Worm (Caenorhabditis elegans) whole organism, young adult: ENCODE measurements around the gene srt-27.

Experiments used
- B0019.2 ChIP-seq: fragments of 200-800 bp; sonication (Bioruptor generic); conservative IDR thresholded peaks from 2 replicates; pipeline ENCODE4 v1.3.6; 2022; ENCODE audit warnings: missing genetic modification reagents, missing genetic modification characterization, missing compliant biosample characterization
- B0261.1 ChIP-seq: sonication (generic microtip); optimal IDR thresholded peaks from 2 replicates; lab custom pipeline; 2016; ENCODE audit warnings: mild to moderate bottlenecking, missing genetic modification characterization, moderate library complexity, missing compliant biosample characterization
- C06A6.2 ChIP-seq: fragments of 200-800 bp; sonication (Bioruptor generic); conservative IDR thresholded peaks from 2 replicates; pipeline ENCODE4 v1.3.6; 2022; ENCODE audit warnings: missing genetic modification characterization, missing compliant biosample characterization
- D2030.7 ChIP-seq: fragments of 200-800 bp; sonication (Bioruptor generic); IDR thresholded peaks from 2 replicates; pipeline ENCODE4 v1.3.6; 2022; ENCODE audit warnings: missing genetic modification reagents, missing genetic modification characterization, missing compliant biosample characterization
- F23B12.7 ChIP-seq: sonication (generic microtip); optimal IDR thresholded peaks from 2 replicates; lab custom pipeline; 2017; ENCODE audit warnings: missing genetic modification characterization, mild to moderate bottlenecking, missing compliant biosample characterization, antibody characterized with exemption, moderate library complexity; ENCODE audit not compliant: insufficient read depth
- F33H1.4 ChIP-seq: fragments of 200-800 bp; sonication (Bioruptor generic); IDR thresholded peaks from 2 replicates; pipeline ENCODE4 v1.3.6; 2022; ENCODE audit warnings: missing genetic modification reagents, missing genetic modification characterization, missing compliant biosample characterization
- F39B2.1 ChIP-seq: fragments of 200-800 bp; sonication (Bioruptor generic); IDR thresholded peaks from 2 replicates; pipeline ENCODE4 v1.3.6; 2022; ENCODE audit warnings: missing genetic modification reagents, missing genetic modification characterization, missing compliant biosample characterization
- F57A8.1 ChIP-seq: fragments of 200-800 bp; sonication (Bioruptor generic); optimal IDR thresholded peaks from 2 replicates; lab custom pipeline; 2018; ENCODE audit warnings: mild to moderate bottlenecking, missing genetic modification characterization, moderate library complexity, missing compliant biosample characterization
- F57C9.4 ChIP-seq: sonication (generic microtip); optimal IDR thresholded peaks from 2 replicates; lab custom pipeline; 2017; ENCODE audit warnings: mild to moderate bottlenecking, missing genetic modification characterization, missing compliant biosample characterization
- T07F8.4 ChIP-seq: sonication (generic microtip); optimal IDR thresholded peaks from 2 replicates; lab custom pipeline; 2016; ENCODE audit warnings: mild to moderate bottlenecking, missing genetic modification characterization, moderate library complexity, missing compliant biosample characterization
- T26A5.8 ChIP-seq: sonication (generic microtip); optimal IDR thresholded peaks from 2 replicates; lab custom pipeline; 2016; ENCODE audit warnings: missing genetic modification characterization, missing compliant biosample characterization
- Y53F4B.3 ChIP-seq: fragments of 200-800 bp; sonication (Bioruptor generic); IDR thresholded peaks from 2 replicates; pipeline ENCODE4 v1.3.6; 2022; ENCODE audit warnings: missing genetic modification reagents, missing genetic modification characterization, missing compliant biosample characterization
- Y56A3A.18 ChIP-seq: fragments of 200-800 bp; sonication (Bioruptor generic); IDR thresholded peaks from 2 replicates; pipeline ENCODE4 v1.3.6; 2022; ENCODE audit warnings: missing genetic modification reagents, missing genetic modification characterization, missing compliant biosample characterization
- aptf-2 ChIP-seq: fragments of 200-800 bp; sonication (Bioruptor generic); conservative IDR thresholded peaks from 2 replicates; pipeline ENCODE4 v1.3.6; 2022; ENCODE audit warnings: missing genetic modification reagents, missing genetic modification characterization, missing compliant biosample characterization
- aptf-3 ChIP-seq: fragments of 200-800 bp; sonication (Bioruptor generic); IDR thresholded peaks from 2 replicates; pipeline ENCODE4 v1.3.6; 2022; ENCODE audit warnings: missing genetic modification characterization, missing compliant biosample characterization
- athp-1 ChIP-seq: sonication (generic microtip); optimal IDR thresholded peaks from 2 replicates; lab custom pipeline; 2017; ENCODE audit warnings: mild to moderate bottlenecking, missing genetic modification characterization, missing compliant biosample characterization
- attf-6 ChIP-seq: fragments of 200-800 bp; sonication (Bioruptor generic); IDR thresholded peaks from 2 replicates; pipeline ENCODE4 v1.3.6; 2022; ENCODE audit warnings: missing genetic modification reagents, missing genetic modification characterization, missing compliant biosample characterization
- bed-2 ChIP-seq: fragments of 200-800 bp; sonication (Bioruptor generic); IDR thresholded peaks from 2 replicates; pipeline ENCODE4 v1.3.6; 2022; ENCODE audit warnings: missing genetic modification reagents, missing genetic modification characterization, missing compliant biosample characterization
- ccch-3 ChIP-seq: fragments of 200-800 bp; sonication (Bioruptor generic); optimal IDR thresholded peaks from 2 replicates; lab custom pipeline; 2018; ENCODE audit warnings: mild to moderate bottlenecking, missing genetic modification characterization, missing compliant biosample characterization
- ceh-79 ChIP-seq: sonication (generic microtip); optimal IDR thresholded peaks from 2 replicates; lab custom pipeline; 2017; ENCODE audit warnings: mild to moderate bottlenecking, missing genetic modification characterization, missing compliant biosample characterization
- dpff-1 ChIP-seq: sonication (generic microtip); optimal IDR thresholded peaks from 2 replicates; lab custom pipeline; 2017; ENCODE audit warnings: mild to moderate bottlenecking, missing genetic modification characterization, missing compliant biosample characterization
- egl-18 ChIP-seq: fragments of 200-800 bp; sonication (Bioruptor generic); IDR thresholded peaks from 2 replicates; pipeline ENCODE4 v1.3.6; 2022; ENCODE audit warnings: missing genetic modification reagents, missing genetic modification characterization, missing compliant biosample characterization
- ekl-4 ChIP-seq: fragments of 200-800 bp; sonication (Bioruptor generic); IDR thresholded peaks from 2 replicates; pipeline ENCODE4 v1.3.6; 2022; ENCODE audit warnings: missing genetic modification reagents, missing genetic modification characterization, missing compliant biosample characterization
- hlh-12 ChIP-seq: sonication (generic microtip); optimal IDR thresholded peaks from 2 replicates; lab custom pipeline; 2016; ENCODE audit warnings: missing genetic modification characterization, missing compliant biosample characterization
- hrde-1 ChIP-seq: sonication (generic microtip); optimal IDR thresholded peaks from 2 replicates; lab custom pipeline; 2016; ENCODE audit warnings: missing genetic modification characterization, mild to moderate bottlenecking, missing compliant biosample characterization, moderate library complexity, missing genotype, missing genetic modification reagents, borderline replicate concordance
- lin-40 ChIP-seq: sonication (generic microtip); optimal IDR thresholded peaks from 2 replicates; lab custom pipeline; 2016; ENCODE audit warnings: missing genetic modification characterization, mild to moderate bottlenecking, missing compliant biosample characterization, missing genotype, missing genetic modification reagents
- lir-1 ChIP-seq: fragments of 200-800 bp; sonication (Bioruptor generic); conservative IDR thresholded peaks from 2 replicates; pipeline ENCODE4 v1.3.6; 2022; ENCODE audit warnings: missing genetic modification reagents, missing genetic modification characterization, missing compliant biosample characterization
- lsy-27 ChIP-seq: sonication (generic microtip); optimal IDR thresholded peaks from 2 replicates; lab custom pipeline; 2017; ENCODE audit warnings: missing genetic modification characterization, mild to moderate bottlenecking, missing compliant biosample characterization, antibody characterized with exemption, missing genotype, borderline replicate concordance; ENCODE audit not compliant: insufficient read depth
- madf-8 ChIP-seq: fragments of 200-800 bp; sonication (Bioruptor generic); conservative IDR thresholded peaks from 2 replicates; pipeline ENCODE4 v1.3.6; 2022; ENCODE audit warnings: missing genetic modification reagents, missing genetic modification characterization, missing compliant biosample characterization
- mes-4 ChIP-seq: sonication (generic microtip); optimal IDR thresholded peaks from 2 replicates; lab custom pipeline; 2016; ENCODE audit warnings: missing genotype, missing genetic modification characterization, missing compliant biosample characterization
- nfya-1 ChIP-seq: sonication (generic microtip); optimal IDR thresholded peaks from 2 replicates; lab custom pipeline; 2017; ENCODE audit warnings: antibody characterized with exemption, missing compliant biosample characterization, missing genetic modification characterization, borderline replicate concordance; ENCODE audit not compliant: insufficient read depth
- nhr-120 ChIP-seq: fragments of 200-800 bp; sonication (Bioruptor generic); IDR thresholded peaks from 2 replicates; pipeline ENCODE4 v1.3.6; 2022; ENCODE audit warnings: missing genetic modification characterization, missing compliant biosample characterization
- nhr-90 ChIP-seq: sonication (generic microtip); optimal IDR thresholded peaks from 2 replicates; lab custom pipeline; 2016; ENCODE audit warnings: missing genotype, mild to moderate bottlenecking, missing genetic modification characterization, missing compliant biosample characterization
- tbx-9 ChIP-seq: sonication (generic microtip); optimal IDR thresholded peaks from 2 replicates; lab custom pipeline; 2016; ENCODE audit warnings: borderline replicate concordance, missing genetic modification characterization, inconsistent platforms, missing compliant biosample characterization
- xnd-1 ChIP-seq: sonication (generic microtip); optimal IDR thresholded peaks from 2 replicates; lab custom pipeline; 2016; ENCODE audit warnings: missing genotype, missing genetic modification reagents, missing genetic modification characterization, missing compliant biosample characterization
- zim-3 ChIP-seq: sonication (generic microtip); optimal IDR thresholded peaks from 2 replicates; lab custom pipeline; 2017; ENCODE audit warnings: mild to moderate bottlenecking, missing genetic modification characterization, moderate library complexity, missing compliant biosample characterization
- ztf-18 ChIP-seq: sonication (generic microtip); optimal IDR thresholded peaks from 2 replicates; lab custom pipeline; 2016; ENCODE audit warnings: missing genotype, mild to moderate bottlenecking, missing genetic modification characterization, missing compliant biosample characterization
- ztf-25 ChIP-seq: fragments of 200-800 bp; sonication (Bioruptor generic); IDR thresholded peaks from 2 replicates; pipeline ENCODE4 v1.3.6; 2022; ENCODE audit warnings: missing genetic modification reagents, missing genetic modification characterization, missing compliant biosample characterization
- ztf-26 ChIP-seq: sonication (generic microtip); optimal IDR thresholded peaks from 2 replicates; lab custom pipeline; 2017; ENCODE audit warnings: missing genetic modification characterization, missing compliant biosample characterization
- ztf-28 ChIP-seq: fragments of 200-800 bp; sonication (Bioruptor generic); IDR thresholded peaks from 2 replicates; pipeline ENCODE4 v1.3.6; 2022; ENCODE audit warnings: missing genetic modification reagents, missing genetic modification characterization, missing compliant biosample characterization

Gene srt-27

DNA sequence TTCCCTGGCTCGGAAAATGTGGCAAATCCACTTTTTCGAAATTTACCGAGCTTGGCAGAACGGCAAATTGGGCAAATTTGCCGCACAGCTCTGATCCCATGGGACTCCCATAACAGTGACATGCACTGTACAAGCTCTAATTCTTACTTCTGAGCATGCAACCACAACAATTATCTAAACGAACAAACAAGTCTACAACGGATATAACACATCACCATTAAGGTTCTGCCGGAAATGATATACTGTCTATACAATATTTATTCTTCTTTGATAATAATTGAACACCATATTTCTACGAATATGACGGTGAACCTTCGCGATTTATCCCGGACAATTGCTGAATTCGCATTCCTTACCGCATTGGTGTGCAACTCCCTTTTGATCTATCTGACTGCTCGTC lies 7.6 kb upstream of the srt-27 start, which contains the start of gene str-33 (continued):
- no peak for TF ChIP-seq egl-18 (GFP tag; lab: Robert Waterston, UW)
- no peak for TF ChIP-seq ekl-4 (GFP tag; lab: Robert Waterston, UW)

DNA sequence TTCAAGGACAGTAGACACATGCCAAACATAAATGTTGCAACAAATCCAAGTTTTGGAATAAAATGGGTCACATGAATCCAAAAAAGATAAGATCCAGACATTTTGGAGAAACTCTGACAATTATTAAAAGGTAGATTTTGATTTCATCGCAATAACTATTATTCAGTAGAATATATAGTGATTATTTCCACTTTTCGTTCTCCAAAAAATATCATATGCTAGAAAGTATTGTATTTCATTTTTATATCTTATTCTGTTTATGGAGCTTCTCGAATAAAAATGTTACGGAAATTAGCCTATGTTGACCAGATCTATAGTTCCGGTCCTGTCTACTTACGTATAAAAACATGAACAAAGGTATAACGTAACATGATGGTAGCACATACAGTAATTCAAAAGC lies 6.4 kb upstream of the srt-27 start, which contains the start of gene str-13:
Gene str-13 (minus strand): TSS at position 101 of the 400 bp plus-strand sequence.
- TF ChIP-seq F57C9.4 (tag; lab: Kevin White, UChicago) (no peak), ztf-26 (tag; lab: Kevin White, UChicago) (no peak), C06A6.2 (no peak), athp-1 (tag; lab: Kevin White, UChicago) (no peak), mes-4 (tag; lab: Kevin White, UChicago) (no peak), attf-6 (GFP tag; lab: Robert Waterston, UW) (no peak), F39B2.1 (no peak), zim-3 (tag; lab: Kevin White, UChicago) (no peak), hrde-1 (no peak), ceh-79 (tag; lab: Kevin White, UChicago) (no peak), ztf-28 (GFP tag; lab: Robert Waterston, UW) (no peak), nhr-90 (no peak), T07F8.4 (no peak), B0261.1 (no peak), madf-8 (GFP tag; lab: Robert Waterston, UW) (no peak), ztf-25 (GFP tag; lab: Robert Waterston, UW) (no peak), dpff-1 (tag; lab: Kevin White, UChicago) (no peak), nhr-120 (GFP tag; lab: Robert Waterston, UW) (no peak), aptf-2 (GFP tag; lab: Robert Waterston, UW) (no peak)
- TF ChIP-seq, all 124 proteins: peak for 0

DNA sequence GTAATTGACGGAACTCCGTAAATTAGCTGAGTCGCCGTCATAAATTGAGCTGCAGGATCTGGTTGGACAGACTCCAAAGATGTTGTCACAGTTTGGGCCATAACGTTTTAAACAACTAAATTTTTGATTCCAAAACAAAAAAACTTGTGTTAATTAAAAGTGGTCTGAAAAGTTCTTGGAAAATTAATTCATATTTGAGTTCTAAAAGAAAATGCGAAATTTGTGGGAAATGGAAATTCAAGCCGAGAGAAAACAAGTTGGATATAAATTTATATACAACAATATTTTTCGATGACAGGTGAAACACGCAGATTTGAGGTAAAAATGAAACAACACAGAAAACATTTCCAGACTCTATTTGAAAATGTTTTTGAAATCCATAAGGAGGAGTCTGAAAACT lies 4.6 kb upstream of the srt-27 start, which contains the start of gene srg-59:
Gene srg-59 (minus strand): TSS at position 101 of the 400 bp plus-strand sequence.
- no peak for TF ChIP-seq ccch-3 (GFP tag; lab: Kevin White, UChicago)
- TF ChIP-seq attf-6 (GFP tag; lab: Robert Waterston, UW): no peak
- TF ChIP-seq xnd-1 (tag; lab: Kevin White, UChicago): no peak
- TF ChIP-seq athp-1 (tag; lab: Kevin White, UChicago): no peak
- no peak for TF ChIP-seq F23B12.7 (tag; lab: Kevin White, UChicago)
- TF ChIP-seq, all 124 proteins: peak for 0

DNA sequence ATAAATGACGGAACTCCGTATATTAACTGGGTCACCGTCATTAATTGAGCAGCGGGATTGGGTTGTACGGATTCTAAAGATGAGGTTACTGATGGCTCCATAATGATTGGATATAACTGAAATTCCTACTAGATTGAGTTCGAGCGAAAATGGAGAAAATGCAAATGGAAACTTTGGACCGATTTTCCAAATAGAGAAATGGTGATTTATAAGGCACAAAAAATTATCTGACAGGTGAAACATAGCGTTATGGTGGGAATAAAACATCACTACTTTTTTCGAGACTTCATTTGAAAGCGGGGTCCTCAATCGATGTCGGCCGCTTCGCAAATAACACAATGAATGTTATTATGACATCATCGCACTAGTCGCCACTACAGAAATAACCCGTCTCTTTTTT lies 1.9 kb upstream of the srt-27 start, which contains the start of gene srg-60:
Gene srg-60 (minus strand): TSS at position 101 of the 400 bp plus-strand sequence.
- no peak for TF ChIP-seq lir-1 (GFP tag; lab: Robert Waterston, UW)
- TF ChIP-seq aptf-3 (GFP tag; lab: Robert Waterston, UW): no peak
- TF ChIP-seq bed-2 (GFP tag; lab: Robert Waterston, UW): no peak
- TF ChIP-seq dpff-1 (tag; lab: Kevin White, UChicago): no peak
- no peak for TF ChIP-seq F57A8.1 (GFP tag; lab: Kevin White, UChicago)
- TF ChIP-seq hlh-12 (tag; lab: Kevin White, UChicago): no peak
- no peak for TF ChIP-seq B0019.2 (GFP tag; lab: Robert Waterston, UW)
- no peak for TF ChIP-seq F33H1.4
- no peak for TF ChIP-seq F39B2.1
- TF ChIP-seq ztf-18 (tag; lab: Kevin White, UChicago): no peak
- no peak for TF ChIP-seq lsy-27 (tag; lab: Kevin White, UChicago)
- TF ChIP-seq lin-40: no peak
- no peak for TF ChIP-seq T26A5.8 (tag; lab: Kevin White, UChicago)
- TF ChIP-seq tbx-9 (tag; lab: Kevin White, UChicago): no peak
- TF ChIP-seq Y53F4B.3 (GFP tag; lab: Robert Waterston, UW): no peak
- no peak for TF ChIP-seq nfya-1 (tag; lab: Kevin White, UChicago)
- TF ChIP-seq Y56A3A.18 (GFP tag; lab: Robert Waterston, UW): no peak
- TF ChIP-seq D2030.7 (GFP tag; lab: Robert Waterston, UW): no peak
